Fruit fly (Drosophila melanogaster): ENCODE data around the gene CG3698.

CG3698 gene

dm6 chr3L:20800208-20800607, 2.0 kb upstream of the CG3698 start, which contains the start of gene Spc105R (continued):
- no peak for TF ChIP-seq CG13894 (tag; optimal IDR thresholded peaks at IDR 0.05)
- no peak for TF ChIP-seq CG31388 (GFP tag; optimal IDR thresholded peaks at IDR 0.05)
- no peak for TF ChIP-seq sima (GFP tag; optimal IDR thresholded peaks at IDR 0.05)
- TF ChIP-seq so (GFP tag; IDR thresholded peaks at IDR 0.05), result no peak
- no peak for TF ChIP-seq nerfin-2 (GFP tag; IDR thresholded peaks at IDR 0.05; ENCODE audit: partially characterized antibody)
- TF ChIP-seq Usf (GFP tag; optimal IDR thresholded peaks at IDR 0.05), result no peak
- TF ChIP-seq fru (optimal IDR thresholded peaks at IDR 0.05), result no peak
- peak; percentile 86 for TF ChIP-seq gfzf (GFP tag; optimal IDR thresholded peaks at IDR 0.05)
- TF ChIP-seq Dll (GFP tag; IDR thresholded peaks at IDR 0.05; ENCODE audit: partially characterized antibody), result peak; percentile 53; the same call in 2 of the 4 replicates
- TF ChIP-seq cato (GFP tag; optimal IDR thresholded peaks at IDR 0.05; ENCODE audit: borderline replicate concordance), result no peak
- no peak for TF ChIP-seq Sox100B (GFP tag; optimal IDR thresholded peaks at IDR 0.05)
- TF ChIP-seq CG12391 (tag; optimal IDR thresholded peaks at IDR 0.05), result no peak
- no peak for TF ChIP-seq pan (optimal IDR thresholded peaks at IDR 0.05)
- TF ChIP-seq pan (GFP tag; optimal IDR thresholded peaks at IDR 0.05 in 1 of 2, IDR thresholded peaks at IDR 0.05 in 1 of 2), result no peak
- no peak for TF ChIP-seq en (GFP tag; optimal IDR thresholded peaks at IDR 0.05)
- TF ChIP-seq Oli (tag; optimal IDR thresholded peaks at IDR 0.05), result no peak
- no peak for TF ChIP-seq Awh (GFP tag; IDR thresholded peaks at IDR 0.05)
- no peak for TF ChIP-seq GATAe (GFP tag; conservative IDR thresholded peaks at IDR 0.05)
- no peak for TF ChIP-seq CG2120 (GFP tag; optimal IDR thresholded peaks at IDR 0.05)
- TF ChIP-seq org-1 (GFP tag; optimal IDR thresholded peaks at IDR 0.05), result no peak
- no peak for TF ChIP-seq CG15479 (GFP tag; optimal IDR thresholded peaks at IDR 0.05)
- TF ChIP-seq Oaz (GFP tag; IDR thresholded peaks at IDR 0.05), result no peak
- TF ChIP-seq usp (GFP tag; optimal IDR thresholded peaks at IDR 0.05), result no peak
- TF ChIP-seq chinmo (GFP tag; IDR thresholded peaks at IDR 0.05; ENCODE audit: partially characterized antibody), result 0 out of 4 replicates have a peak, but pooled peaks have one; percentile 35
- TF ChIP-seq mirr (GFP tag; optimal IDR thresholded peaks at IDR 0.05), result no peak
- no peak for TF ChIP-seq CG31441 (GFP tag; IDR thresholded peaks at IDR 0.05)
- no peak for TF ChIP-seq CG18476 (GFP tag; optimal IDR thresholded peaks at IDR 0.05)
- TF ChIP-seq Eip74EF (GFP tag; optimal IDR thresholded peaks at IDR 0.05), result no peak
- TF ChIP-seq CG10543 (GFP tag; optimal IDR thresholded peaks at IDR 0.05), result no peak
- no peak for TF ChIP-seq Max (GFP tag; optimal IDR thresholded peaks at IDR 0.05)
- no peak for TF ChIP-seq CG10274 (GFP tag; optimal IDR thresholded peaks at IDR 0.05)
- no peak for TF ChIP-seq tio (GFP tag; optimal IDR thresholded peaks at IDR 0.05)
- peak; percentile 62 for TF ChIP-seq Sry-δ (GFP tag; optimal IDR thresholded peaks at IDR 0.05)
- TF ChIP-seq corto (GFP tag; optimal IDR thresholded peaks at IDR 0.05), result no peak
- TF ChIP-seq CG10366 (GFP tag; IDR thresholded peaks at IDR 0.05), result no peak
- no peak for TF ChIP-seq lov (optimal IDR thresholded peaks at IDR 0.05)
- TF ChIP-seq lov (GFP tag; IDR thresholded peaks at IDR 0.05), result no peak
- TF ChIP-seq CG17802 (tag; optimal IDR thresholded peaks at IDR 0.05), result no peak
- TF ChIP-seq Dip3 (GFP tag; optimal IDR thresholded peaks at IDR 0.05), result no peak
- TF ChIP-seq CG6791 (GFP tag; IDR thresholded peaks at IDR 0.05; ENCODE audit: partially characterized antibody), result peak; percentile 43; the same call in 2 of the 3 replicates
- TF ChIP-seq p53 (GFP tag; optimal IDR thresholded peaks at IDR 0.05), result no peak
- no peak for TF ChIP-seq Lim3 (GFP tag; IDR thresholded peaks at IDR 0.05)
- no peak for TF ChIP-seq Dfd (GFP tag; optimal IDR thresholded peaks at IDR 0.05)
- peak; percentile 22 for TF ChIP-seq CG8359 (GFP tag; optimal IDR thresholded peaks at IDR 0.05; ENCODE audit: borderline replicate concordance)
- TF ChIP-seq chm (GFP tag; IDR thresholded peaks at IDR 0.05), result no peak
- no peak for TF ChIP-seq btn (GFP tag; optimal IDR thresholded peaks at IDR 0.05)
- TF ChIP-seq tx (GFP tag; optimal IDR thresholded peaks at IDR 0.05), result no peak
- TF ChIP-seq CG5953 (GFP tag; IDR thresholded peaks at IDR 0.05), result no peak
- no peak for TF ChIP-seq HLH3B (GFP tag; IDR thresholded peaks at IDR 0.05)
- no peak for TF ChIP-seq CG17359 (tag; optimal IDR thresholded peaks at IDR 0.05)
- TF ChIP-seq CG8281 (tag; optimal IDR thresholded peaks at IDR 0.05), result no peak
- peak; percentile 96 for TF ChIP-seq Lhr (GFP tag; optimal IDR thresholded peaks at IDR 0.05)

Measured in whole organism, embryonic.